Fruit fly (Drosophila melanogaster): ENCODE data around the gene cmpy.

dm6 chr3L:20690857-20691645 lies 27.9 kb downstream of the cmpy start:
- TF ChIP-seq CG8478 (optimal IDR thresholded peaks at IDR 0.05) = no peak
- TF ChIP-seq CTCF (optimal IDR thresholded peaks at IDR 0.05) = no peak

All from S2 (cell line).